Worm (Caenorhabditis elegans) whole organism, young adult: ENCODE results near the gene cdc-48.2.
A peak's percentile ranks its signal among the peaks of the same experiment; 100 is the strongest.

Experiments used
- B0336.3 ChIP-seq: fragments of 200-800 bp; sonication (Bioruptor generic); IDR thresholded peaks from 2 replicates; pipeline ENCODE4 v1.3.6; 2022; ENCODE audit warnings: missing genetic modification characterization, missing compliant biosample characterization
- D2030.7 ChIP-seq: fragments of 200-800 bp; sonication (Bioruptor generic); IDR thresholded peaks from 2 replicates; pipeline ENCODE4 v1.3.6; 2022; ENCODE audit warnings: missing genetic modification reagents, missing genetic modification characterization, missing compliant biosample characterization
- F22D6.2 ChIP-seq: sonication (generic microtip); optimal IDR thresholded peaks from 2 replicates; lab custom pipeline; 2016; ENCODE audit warnings: mild to moderate bottlenecking, missing genetic modification characterization, missing compliant biosample characterization
- F37B4.10 ChIP-seq: fragments of 200-800 bp; sonication (Bioruptor generic); IDR thresholded peaks from 2 replicates; pipeline ENCODE4 v1.3.6; 2022; ENCODE audit warnings: missing genetic modification characterization, missing compliant biosample characterization
- F57C9.4 ChIP-seq: sonication (generic microtip); optimal IDR thresholded peaks from 2 replicates; lab custom pipeline; 2017; ENCODE audit warnings: mild to moderate bottlenecking, missing genetic modification characterization, missing compliant biosample characterization
- K12H6.12 ChIP-seq: fragments of 200-800 bp; sonication (Bioruptor generic); optimal IDR thresholded peaks from 2 replicates; lab custom pipeline; 2018; ENCODE audit warnings: mild to moderate bottlenecking, missing genetic modification characterization, missing compliant biosample characterization
- T07F8.4 ChIP-seq: sonication (generic microtip); optimal IDR thresholded peaks from 2 replicates; lab custom pipeline; 2016; ENCODE audit warnings: mild to moderate bottlenecking, missing genetic modification characterization, moderate library complexity, missing compliant biosample characterization
- ZK185.1 ChIP-seq: sonication (generic microtip); optimal IDR thresholded peaks from 2 replicates; lab custom pipeline; 2016; ENCODE audit warnings: mild to moderate bottlenecking, missing genetic modification characterization, missing compliant biosample characterization; ENCODE audit not compliant: poor library complexity, severe bottlenecking
- akir-1 ChIP-seq: fragments of 200-800 bp; sonication (Bioruptor generic); optimal IDR thresholded peaks from 2 replicates; lab custom pipeline; 2018; ENCODE audit warnings: mild to moderate bottlenecking, missing genetic modification characterization, moderate library complexity, missing compliant biosample characterization
- aptf-3 ChIP-seq: fragments of 200-800 bp; sonication (Bioruptor generic); IDR thresholded peaks from 2 replicates; pipeline ENCODE4 v1.3.6; 2022; ENCODE audit warnings: missing genetic modification characterization, missing compliant biosample characterization
- atf-7 ChIP-seq: sonication (generic microtip); optimal IDR thresholded peaks from 2 replicates; lab custom pipeline; 2017; ENCODE audit warnings: mild to moderate bottlenecking, missing genetic modification characterization, missing compliant biosample characterization
- athp-1 ChIP-seq: sonication (generic microtip); optimal IDR thresholded peaks from 2 replicates; lab custom pipeline; 2017; ENCODE audit warnings: mild to moderate bottlenecking, missing genetic modification characterization, missing compliant biosample characterization
- attf-5 ChIP-seq: fragments of 200-800 bp; sonication (Bioruptor generic); optimal IDR thresholded peaks from 2 replicates; lab custom pipeline; 2018; ENCODE audit warnings: mild to moderate bottlenecking, missing genetic modification characterization, missing compliant biosample characterization
- attf-6 ChIP-seq: fragments of 200-800 bp; sonication (Bioruptor generic); IDR thresholded peaks from 2 replicates; pipeline ENCODE4 v1.3.6; 2022; ENCODE audit warnings: missing genetic modification reagents, missing genetic modification characterization, missing compliant biosample characterization
- bed-1 ChIP-seq: fragments of 200-800 bp; sonication (Bioruptor generic); IDR thresholded peaks from 2 replicates; pipeline ENCODE4 v1.3.6; 2022; ENCODE audit warnings: missing genetic modification reagents, missing genetic modification characterization, missing compliant biosample characterization
- cebp-1 ChIP-seq, 2 experiments: fragments of 200-800 bp in 1 of 2; sonication (Bioruptor generic) in 1 of 2; sonication (generic microtip) in 1 of 2; IDR thresholded peaks in 1 of 2; optimal IDR thresholded peaks in 1 of 2; 2 replicates each; pipeline versions ENCODE4 v1.3.6 to Lab custom; 2017 to 2022; ENCODE audit warnings: missing compliant biosample characterization in 2 of 2, missing genetic modification characterization in 2 of 2, mild to moderate bottlenecking in 1 of 2, missing genetic modification reagents in 1 of 2, moderate library complexity in 1 of 2
- cebp-2 ChIP-seq: fragments of 200-800 bp; sonication (Bioruptor generic); IDR thresholded peaks from 2 replicates; pipeline ENCODE4 v1.3.6; 2022; ENCODE audit warnings: missing genetic modification characterization, missing compliant biosample characterization
- ceh-100 ChIP-seq: fragments of 200-800 bp; sonication (Bioruptor generic); IDR thresholded peaks from 2 replicates; pipeline ENCODE4 v1.3.6; 2022; ENCODE audit warnings: missing genetic modification reagents, missing genetic modification characterization, missing compliant biosample characterization
- die-1 ChIP-seq: sonication (generic microtip); optimal IDR thresholded peaks from 2 replicates; lab custom pipeline; 2016; ENCODE audit warnings: missing genotype, mild to moderate bottlenecking, missing genetic modification characterization, missing compliant biosample characterization
- efl-1 ChIP-seq: fragments of 150-350 bp; optimal IDR thresholded peaks from 2 replicates; lab custom pipeline; 2014; ENCODE audit warnings: missing biosample characterization, missing genetic modification reagents, missing genetic modification characterization
- egl-18 ChIP-seq: fragments of 200-800 bp; sonication (Bioruptor generic); IDR thresholded peaks from 2 replicates; pipeline ENCODE4 v1.3.6; 2022; ENCODE audit warnings: missing genetic modification reagents, missing genetic modification characterization, missing compliant biosample characterization
- hlh-12 ChIP-seq: sonication (generic microtip); optimal IDR thresholded peaks from 2 replicates; lab custom pipeline; 2016; ENCODE audit warnings: missing genetic modification characterization, missing compliant biosample characterization
- hlh-26 ChIP-seq: fragments of 200-800 bp; sonication (Bioruptor generic); conservative IDR thresholded peaks from 2 replicates; pipeline ENCODE4 v1.3.6; 2022; ENCODE audit warnings: missing genetic modification reagents, missing genetic modification characterization, missing compliant biosample characterization
- hsf-1 ChIP-seq: fragments of 200-800 bp; sonication (Bioruptor generic); IDR thresholded peaks from 2 replicates; pipeline ENCODE4 v1.3.6; 2022; ENCODE audit warnings: missing genetic modification reagents, missing genetic modification characterization, missing compliant biosample characterization
- lin-26 ChIP-seq: fragments of 200-800 bp; sonication (Bioruptor generic); IDR thresholded peaks from 2 replicates; pipeline ENCODE4 v1.3.6; 2022; ENCODE audit warnings: missing genetic modification reagents, missing genetic modification characterization, missing compliant biosample characterization
- lsl-1 ChIP-seq: fragments of 200-800 bp; sonication (Bioruptor generic); optimal IDR thresholded peaks from 2 replicates; lab custom pipeline; 2018; ENCODE audit warnings: mild to moderate bottlenecking, missing genetic modification characterization, moderate library complexity, missing compliant biosample characterization
- madf-8 ChIP-seq: fragments of 200-800 bp; sonication (Bioruptor generic); conservative IDR thresholded peaks from 2 replicates; pipeline ENCODE4 v1.3.6; 2022; ENCODE audit warnings: missing genetic modification reagents, missing genetic modification characterization, missing compliant biosample characterization
- mel-28 ChIP-seq: sonication (generic microtip); optimal IDR thresholded peaks from 2 replicates; lab custom pipeline; 2016; ENCODE audit warnings: borderline replicate concordance, mild to moderate bottlenecking, missing genetic modification characterization, missing compliant biosample characterization
- mxl-1 ChIP-seq: sonication (generic microtip); optimal IDR thresholded peaks from 2 replicates; lab custom pipeline; 2016; ENCODE audit warnings: missing genetic modification characterization, missing compliant biosample characterization
- nfya-1 ChIP-seq: sonication (generic microtip); optimal IDR thresholded peaks from 2 replicates; lab custom pipeline; 2017; ENCODE audit warnings: antibody characterized with exemption, missing compliant biosample characterization, missing genetic modification characterization, borderline replicate concordance; ENCODE audit not compliant: insufficient read depth
- nfya-2 ChIP-seq: fragments of 200-800 bp; sonication (Bioruptor generic); IDR thresholded peaks from 2 replicates; pipeline ENCODE4 v1.3.6; 2022; ENCODE audit warnings: missing genetic modification reagents, missing genetic modification characterization, missing compliant biosample characterization
- nfyb-1 ChIP-seq: fragments of 200-800 bp; sonication (Bioruptor generic); IDR thresholded peaks from 2 replicates; pipeline ENCODE4 v1.3.6; 2022; ENCODE audit warnings: missing genetic modification reagents, missing genetic modification characterization, missing compliant biosample characterization
- nhr-179 ChIP-seq: sonication (generic microtip); optimal IDR thresholded peaks from 2 replicates; lab custom pipeline; 2016; ENCODE audit warnings: mild to moderate bottlenecking, missing genetic modification characterization, missing compliant biosample characterization
- pbrm-1 ChIP-seq: fragments of 200-800 bp; sonication (Bioruptor generic); IDR thresholded peaks from 2 replicates; pipeline ENCODE4 v1.3.6; 2022; ENCODE audit warnings: missing genetic modification reagents, missing genetic modification characterization, missing compliant biosample characterization
- rcor-1 ChIP-seq: fragments of 200-800 bp; sonication (Bioruptor generic); IDR thresholded peaks from 2 replicates; pipeline ENCODE4 v1.3.6; 2022; ENCODE audit warnings: missing genetic modification reagents, missing genetic modification characterization, missing compliant biosample characterization
- repo-1 ChIP-seq: sonication (generic microtip); optimal IDR thresholded peaks from 2 replicates; lab custom pipeline; 2017; ENCODE audit warnings: mild to moderate bottlenecking, missing genetic modification characterization, missing compliant biosample characterization
- rpc-1 ChIP-seq, 2 experiments: fragments of 150-350 bp in 1 of 2; sonication (generic microtip) in 1 of 2; optimal IDR thresholded peaks; 2 replicates each; lab custom pipeline; 2014 to 2018; ENCODE audit warnings: missing biosample characterization in 1 of 2, missing genetic modification characterization in 1 of 2, missing genetic modification reagents in 1 of 2, missing genotype in 1 of 2
- sea-2 ChIP-seq: fragments of 200-800 bp; sonication (Bioruptor generic); IDR thresholded peaks from 2 replicates; pipeline ENCODE4 v1.3.6; 2022; ENCODE audit warnings: missing genetic modification characterization, missing compliant biosample characterization
- snpc-1.1 ChIP-seq: sonication (generic microtip); optimal IDR thresholded peaks from 2 replicates; lab custom pipeline; 2017; ENCODE audit warnings: missing genetic modification characterization, mild to moderate bottlenecking, missing compliant biosample characterization, antibody characterized with exemption, moderate library complexity, missing genotype, missing genetic modification reagents; ENCODE audit not compliant: insufficient read depth
- snpc-4 ChIP-seq, 5 experiments: fragments of 150-350 bp in 1 of 5; sonication (generic microtip) in 4 of 5; optimal IDR thresholded peaks; 2 replicates each; lab custom pipeline; 2014 to 2018; ENCODE audit warnings: missing genetic modification characterization in 5 of 5, missing biosample characterization in 3 of 5, antibody characterized with exemption in 2 of 5, mild to moderate bottlenecking in 2 of 5, missing compliant biosample characterization in 2 of 5, missing genotype in 2 of 5, moderate library complexity in 2 of 5, missing genetic modification reagents in 1 of 5
- sptf-2 ChIP-seq: fragments of 200-800 bp; sonication (Bioruptor generic); optimal IDR thresholded peaks from 2 replicates; lab custom pipeline; 2018; ENCODE audit warnings: mild to moderate bottlenecking, missing genetic modification characterization, missing compliant biosample characterization
- xnd-1 ChIP-seq: sonication (generic microtip); optimal IDR thresholded peaks from 2 replicates; lab custom pipeline; 2016; ENCODE audit warnings: missing genotype, missing genetic modification reagents, missing genetic modification characterization, missing compliant biosample characterization
- ztf-18 ChIP-seq: sonication (generic microtip); optimal IDR thresholded peaks from 2 replicates; lab custom pipeline; 2016; ENCODE audit warnings: missing genotype, mild to moderate bottlenecking, missing genetic modification characterization, missing compliant biosample characterization
- ztf-22 ChIP-seq: fragments of 200-800 bp; sonication (Bioruptor generic); optimal IDR thresholded peaks from 2 replicates; lab custom pipeline; 2018; ENCODE audit warnings: mild to moderate bottlenecking, missing genetic modification characterization, moderate library complexity, missing compliant biosample characterization
- ztf-26 ChIP-seq: sonication (generic microtip); optimal IDR thresholded peaks from 2 replicates; lab custom pipeline; 2017; ENCODE audit warnings: missing genetic modification characterization, missing compliant biosample characterization

Gene cdc-48.2

DNA sequence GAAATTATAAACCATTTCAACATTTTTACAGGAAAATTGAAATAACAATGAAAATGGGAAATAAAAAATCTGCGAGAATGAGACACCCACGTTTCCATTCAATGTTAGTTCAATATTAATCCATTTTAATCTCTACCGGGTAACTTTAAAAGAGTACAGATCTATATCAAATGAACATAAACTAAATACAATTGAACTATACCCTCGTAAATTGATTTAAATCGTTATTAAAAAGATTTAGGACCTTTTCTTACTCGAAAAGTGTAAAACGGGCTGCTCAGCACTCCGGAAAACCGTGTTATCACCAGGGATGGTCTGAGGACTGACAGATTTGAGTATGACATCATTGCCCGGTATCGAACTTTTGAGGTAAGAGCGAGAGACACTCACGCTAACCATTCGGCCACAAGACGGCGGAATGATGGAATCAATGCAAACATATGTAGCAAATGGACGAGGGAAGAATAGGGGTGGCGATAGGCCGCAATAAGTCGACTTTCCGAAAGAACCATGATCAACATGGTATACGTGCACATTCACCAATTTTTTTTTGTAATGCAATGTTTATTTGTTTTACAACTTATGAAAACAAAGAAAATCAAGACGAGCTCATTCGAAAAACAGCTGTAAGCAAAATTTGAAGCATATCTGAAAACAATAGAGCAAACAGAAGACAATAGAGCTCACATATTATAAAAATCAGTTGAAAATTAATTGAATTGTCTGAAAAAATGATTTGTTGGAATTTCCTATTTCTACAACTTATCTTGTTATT is 31.2 kb upstream of the cdc-48.2 start, which contains the start of the genes chst-1 and C41C4.9 (continued):
- TF ChIP-seq F22D6.2 (peak; percentile 74), attf-5 (peak; percentile 82), hlh-26 (GFP tag; lab: Robert Waterston, UW) (no peak), T07F8.4 (peak; percentile 74), snpc-4 (GFP tag; optimal IDR thresholded peaks at IDR 0.05; lab: Kevin White, UChicago) (peak; percentile 67), snpc-4 (tag; optimal IDR thresholded peaks at IDR 0.05; lab: Kevin White, UChicago) (peak in 2 of 4 experiments; percentile 74 to 75), attf-6 (GFP tag; lab: Robert Waterston, UW) (peak; percentile 51; the same call in 1 of the 2 replicates), nfya-1 (tag; lab: Kevin White, UChicago) (no peak), hlh-12 (tag; lab: Kevin White, UChicago) (peak; percentile 68), atf-7 (peak; percentile 91), sea-2 (GFP tag; lab: Robert Waterston, UW) (no peak), hsf-1 (GFP tag; lab: Robert Waterston, UW) (peak; percentile 33; the same call in 1 of the 2 replicates), pbrm-1 (GFP tag; lab: Robert Waterston, UW) (no peak; the same call in 1 of the 2 replicates), nfyb-1 (GFP tag; lab: Robert Waterston, UW) (peak; percentile 91), cebp-2 (GFP tag; lab: Robert Waterston, UW) (peak; percentile 88; the same call in 1 of the 2 replicates), die-1 (tag; lab: Kevin White, UChicago) (peak; percentile 96), madf-8 (GFP tag; lab: Robert Waterston, UW) (no peak), repo-1 (tag; lab: Kevin White, UChicago) (peak; percentile 78), lsl-1 (no peak), F57C9.4 (tag; lab: Kevin White, UChicago) (peak; percentile 49), cebp-1 (GFP tag; IDR thresholded peaks at IDR 0.05; lab: Robert Waterston, UW) (peak; percentile 23; the same call in 1 of the 2 replicates), cebp-1 (tag; optimal IDR thresholded peaks at IDR 0.05; lab: Kevin White, UChicago) (no peak), F37B4.10 (GFP tag; lab: Robert Waterston, UW) (0 out of 2 replicates have a peak, but pooled peaks have one; percentile 90), ZK185.1 (tag; lab: Kevin White, UChicago) (peak; percentile 80), nhr-179 (tag; lab: Kevin White, UChicago) (peak; percentile 67), mel-28 (no peak), ceh-100 (GFP tag; lab: Robert Waterston, UW) (peak; percentile 75), ztf-18 (tag; lab: Kevin White, UChicago) (peak; percentile 87), ztf-26 (peak; percentile 88), sptf-2 (peak; percentile 94), mxl-1 (peak; percentile 92), lin-26 (GFP tag; lab: Robert Waterston, UW) (peak; percentile 98; the same call in 1 of the 2 replicates), B0336.3 (GFP tag; lab: Robert Waterston, UW) (no peak; the same call in 1 of the 2 replicates), bed-1 (GFP tag; lab: Robert Waterston, UW) (0 out of 2 replicates have a peak, but pooled peaks have one; percentile 50), athp-1 (no peak), snpc-1.1 (tag; lab: Kevin White, UChicago) (peak; percentile 30), efl-1 (GFP tag; lab: Kevin White, UChicago) (peak; percentile 43), D2030.7 (GFP tag; lab: Robert Waterston, UW) (no peak; the same call in 1 of the 2 replicates), K12H6.12 (tag; lab: Kevin White, UChicago) (peak; percentile 57), akir-1 (GFP tag; lab: Kevin White, UChicago) (peak; percentile 77), ztf-22 (GFP tag; lab: Kevin White, UChicago) (peak; percentile 91), egl-18 (GFP tag; lab: Robert Waterston, UW) (no peak), nfya-2 (GFP tag; lab: Robert Waterston, UW) (no peak), xnd-1 (tag; lab: Kevin White, UChicago) (no peak), rpc-1 (optimal IDR thresholded peaks at IDR 0.05; lab: Kevin White, UChicago) (peak; percentile 94), rpc-1 (tag; optimal IDR thresholded peaks at IDR 0.05; lab: Kevin White, UChicago) (peak; percentile 97), rcor-1 (GFP tag; lab: Robert Waterston, UW) (peak; percentile 75), aptf-3 (GFP tag; lab: Robert Waterston, UW) (peak; percentile 89; the same call in 1 of the 2 replicates)
